Worm (Caenorhabditis elegans): ENCODE measurements around the gene T23D5.3.
"Not testable (repeated sequence)": the region's sequence is repeated elsewhere in the genome, so short reads cannot be mapped to it uniquely, and the experiment has no call there.

DNA sequence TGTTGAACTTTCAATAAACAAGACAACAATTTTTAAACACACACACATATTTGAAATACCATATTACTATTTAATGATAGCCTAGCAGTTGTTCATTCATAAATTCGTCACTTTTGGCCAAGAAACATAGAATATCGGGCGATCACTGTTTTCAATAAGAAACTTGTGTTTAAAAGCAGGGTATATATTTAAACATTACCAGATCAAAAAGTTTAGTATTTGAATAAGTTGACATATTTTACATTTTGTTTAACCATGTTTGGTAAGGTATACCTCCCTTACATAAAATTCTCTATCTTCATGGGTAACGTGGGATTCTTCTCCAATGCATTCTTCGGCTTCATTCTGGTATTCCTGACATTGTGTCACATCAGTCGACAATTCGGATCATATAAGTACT lies 21.3 kb upstream of the T23D5.3 start, which contains the start of gene str-8:
- TF ChIP-seq elt-2, lin-15B, mdl-1, ztf-4, ZK546.5, pha-4, lin-39, skn-1, nhr-28, nhr-23, pqm-1, unc-39, nhr-25, zag-1 (tag; optimal IDR thresholded peaks at IDR 0.05): not testable (repeated sequence)
